Worm (Caenorhabditis elegans): ENCODE results near the gene hcf-1.

DNA sequence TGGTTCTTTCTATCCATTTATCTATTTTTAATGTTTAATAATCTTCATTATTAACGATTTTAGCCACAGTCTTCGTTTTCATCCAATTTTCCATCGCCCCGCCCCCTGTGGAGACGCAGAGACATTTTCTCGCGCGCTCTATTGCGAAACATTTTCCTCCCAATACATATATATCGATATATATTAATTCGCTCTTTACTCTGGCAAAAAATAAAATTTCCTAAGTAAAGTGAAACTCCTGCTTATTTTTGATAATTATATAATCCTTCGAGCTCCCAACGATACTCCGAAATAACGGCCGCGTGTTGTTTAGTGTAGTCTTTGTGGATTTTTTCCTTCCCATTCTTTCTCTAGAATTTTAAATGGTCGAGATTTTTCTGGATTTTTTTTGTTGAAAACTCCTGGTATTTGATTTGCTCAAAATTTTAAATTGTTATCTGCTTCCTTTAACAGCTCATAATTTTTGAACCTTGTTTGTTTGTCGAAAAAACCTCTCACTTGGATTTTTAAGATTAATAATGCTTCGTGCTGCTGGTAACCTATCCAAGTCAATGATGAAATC is 45.6 kb downstream of the hcf-1 start, which contains the start of gene sucg-1:
- no peak for TF ChIP-seq aly-2 (tag; optimal IDR thresholded peaks at IDR 0.05)
- no peak for TF ChIP-seq unc-62 (GFP tag; optimal IDR thresholded peaks at IDR 0.05)
- no peak for TF ChIP-seq nhr-77 (tag; optimal IDR thresholded peaks at IDR 0.05)
- TF ChIP-seq nhr-43 (tag; optimal IDR thresholded peaks at IDR 0.05; ENCODE audit: poor library complexity, severe bottlenecking) = no peak
- peak; percentile 14 for TF ChIP-seq lin-15B (tag; optimal IDR thresholded peaks at IDR 0.05)
- TF ChIP-seq ceh-82 (tag; optimal IDR thresholded peaks at IDR 0.05) = no peak
- no peak for TF ChIP-seq sea-2 (GFP tag; optimal IDR thresholded peaks at IDR 0.05)
- TF ChIP-seq daf-12 (tag; optimal IDR thresholded peaks at IDR 0.05) = no peak
- no peak for TF ChIP-seq nhr-25 (tag; optimal IDR thresholded peaks at IDR 0.05)
- TF ChIP-seq ztf-11 (tag; optimal IDR thresholded peaks at IDR 0.05) = no peak
